Worm (Caenorhabditis elegans) whole organism, mixed stage, embryonic: Measurements from ENCODE around the gene phf-5.

Source experiments
- blmp-1 ChIP-seq: fragments of 150-350 bp; optimal IDR thresholded peaks from 2 replicates; lab custom pipeline; 2014; ENCODE audit warnings: missing biosample characterization, missing genetic modification characterization
- lsy-2 ChIP-seq: fragments of 150-350 bp; optimal IDR thresholded peaks from 2 replicates; lab custom pipeline; 2014; ENCODE audit warnings: missing biosample characterization, missing genetic modification characterization

- TF ChIP-seq lsy-2 (no peak), blmp-1 (tag; lab: Kevin White, UChicago) (no peak)
These were observed 14.0 kb upstream of the phf-5 start, which contains the start of gene Y54F10BM.12 for ce11 chrIII:2329336-2329735.
